Worm (Caenorhabditis elegans) whole organism, L2 larva: Measurements from ENCODE around the gene M163.22.

Source experiments
- aly-2 ChIP-seq: fragments of 150-350 bp; optimal IDR thresholded peaks from 2 replicates; lab custom pipeline; 2014; ENCODE audit warnings: missing biosample characterization, missing genetic modification characterization
- skn-1 ChIP-seq: sonication (generic microtip); optimal IDR thresholded peaks from 2 replicates; lab custom pipeline; 2017; ENCODE audit warnings: missing biosample characterization, missing genetic modification characterization
- unc-39 ChIP-seq: fragments of 150-350 bp; optimal IDR thresholded peaks from 2 replicates; lab custom pipeline; 2014; ENCODE audit warnings: missing biosample characterization, missing genetic modification characterization

ce11 chrX:14480248-14480647, 14.6 kb downstream of the M163.22 start, which contains the start of gene gfi-3:
- no peak for TF ChIP-seq skn-1
- no peak for TF ChIP-seq aly-2 (tag; lab: Kevin White, UChicago)
- TF ChIP-seq unc-39 (tag; lab: Kevin White, UChicago) = no peak
